ENCODE assay signal across 4 fruit fly cellular contexts in genomic region chrX:9136776-9137550, dm6.
TF ChIP-seq lines count a peak whose summit lies in the region.

No protein-coding gene starts in this region.

- TF ChIP-seq CTCF in whole organism, embryonic (GFP tag; optimal IDR thresholded peaks at IDR 0.05; lab: Kevin White, UChicago) = no peak

TF ChIP-seq in whole organism, adult, 20 proteins besides CTCF, POLR2A, EP300 and RAD21:
- TF ChIP-seq CG14711 (tag; optimal IDR thresholded peaks at IDR 0.05; lab: Kevin White, UChicago) (no peak), CG12768 (GFP tag; optimal IDR thresholded peaks at IDR 0.05; lab: Kevin White, UChicago) (no peak), pad (GFP tag; optimal IDR thresholded peaks at IDR 0.05; lab: Kevin White, UChicago) (peak; percentile 36), cnc (optimal IDR thresholded peaks at IDR 0.05; lab: Kevin White, UChicago) (no peak), CG33017 (tag; optimal IDR thresholded peaks at IDR 0.05; lab: Kevin White, UChicago) (no peak), tj (GFP tag; optimal IDR thresholded peaks at IDR 0.05; lab: Kevin White, UChicago) (no peak), CG11617 (GFP tag; optimal IDR thresholded peaks at IDR 0.05; lab: Kevin White, UChicago) (no peak), bab1 (GFP tag; optimal IDR thresholded peaks at IDR 0.05; lab: Kevin White, UChicago) (peak; percentile 63), cic (GFP tag; optimal IDR thresholded peaks at IDR 0.05; lab: Kevin White, UChicago) (no peak), toe (GFP tag; optimal IDR thresholded peaks at IDR 0.05; lab: Kevin White, UChicago) (no peak), ovo (GFP tag; optimal IDR thresholded peaks at IDR 0.05; lab: Kevin White, UChicago) (peak; percentile 19)
TF ChIP-seq in whole organism, adult: peak in this region for 3.

TF ChIP-seq in whole organism, embryonic, 481 proteins besides CTCF, POLR2A, EP300 and RAD21 (continues in another document):
- TF ChIP-seq pnt (GFP tag; optimal IDR thresholded peaks at IDR 0.05; lab: Kevin White, UChicago) (peak; percentile 37), h (optimal IDR thresholded peaks at IDR 0.05; lab: Kevin White, UChicago) (no peak), CG18599 (GFP tag; optimal IDR thresholded peaks at IDR 0.05; lab: Kevin White, UChicago) (peak; percentile 51), CG16813 (GFP tag; IDR thresholded peaks at IDR 0.05; lab: Robert Waterston, UW; ENCODE audit: partially characterized antibody) (no peak), her (GFP tag; optimal IDR thresholded peaks at IDR 0.05; lab: Kevin White, UChicago) (peak; percentile 8), ftz-f1 (GFP tag; optimal IDR thresholded peaks at IDR 0.05; lab: Kevin White, UChicago) (no peak), CG10431 (GFP tag; optimal IDR thresholded peaks at IDR 0.05; lab: Kevin White, UChicago) (no peak), eve (GFP tag; optimal IDR thresholded peaks at IDR 0.05; lab: Kevin White, UChicago) (no peak), CkIIα-i1 (GFP tag; IDR thresholded peaks at IDR 0.05; lab: Robert Waterston, UW) (no peak), CG8359 (GFP tag; optimal IDR thresholded peaks at IDR 0.05; lab: Kevin White, UChicago; ENCODE audit: borderline replicate concordance) (no peak), Nf-YA (GFP tag; IDR thresholded peaks at IDR 0.05; lab: Robert Waterston, UW) (no peak), CG12744 (GFP tag; optimal IDR thresholded peaks at IDR 0.05; lab: Kevin White, UChicago) (no peak), Side (GFP tag; optimal IDR thresholded peaks at IDR 0.05; lab: Kevin White, UChicago) (no peak), ranshi (GFP tag; IDR thresholded peaks at IDR 0.05; lab: Robert Waterston, UW) (no peak), tgo (GFP tag; IDR thresholded peaks at IDR 0.05; lab: Robert Waterston, UW) (peak; percentile 46; the same call in 2 of the 3 replicates), chm (GFP tag; IDR thresholded peaks at IDR 0.05; lab: Robert Waterston, UW) (no peak), ttk (GFP tag; IDR thresholded peaks at IDR 0.05; lab: Robert Waterston, UW) (0 out of 2 replicates have a peak, but pooled peaks have one; percentile 46), Med (GFP tag; lab: Kevin White, UChicago) (peak; percentile 89), sc (optimal IDR thresholded peaks at IDR 0.05; lab: Kevin White, UChicago) (no peak), sc (GFP tag; optimal IDR thresholded peaks at IDR 0.05; lab: Kevin White, UChicago) (peak; percentile 27), Nf-YC (tag; optimal IDR thresholded peaks at IDR 0.05; lab: Kevin White, UChicago) (no peak), gce (GFP tag; IDR thresholded peaks at IDR 0.05; lab: Robert Waterston, UW) (0 out of 3 replicates have a peak, but pooled peaks have one; percentile 31), dmrt99B (tag; optimal IDR thresholded peaks at IDR 0.05; lab: Kevin White, UChicago) (peak; percentile 73), D (optimal IDR thresholded peaks at IDR 0.05; lab: Kevin White, UChicago) (no peak), D (GFP tag; optimal IDR thresholded peaks at IDR 0.05; lab: Kevin White, UChicago) (peak; percentile 8), CG13775 (GFP tag; optimal IDR thresholded peaks at IDR 0.05; lab: Kevin White, UChicago) (peak; percentile 16), Six4 (GFP tag; optimal IDR thresholded peaks at IDR 0.05; lab: Kevin White, UChicago) (no peak)

TF ChIP-seq in whole organism, prepupa, 60 proteins besides CTCF, POLR2A, EP300 and RAD21 (continues in another document):
- no peak for TF ChIP-seq CG8319 (GFP tag; optimal IDR thresholded peaks at IDR 0.05; lab: Kevin White, UChicago)
- no peak; the same call in 2 of the 3 replicates for TF ChIP-seq CG8119 (GFP tag; IDR thresholded peaks at IDR 0.05; lab: Robert Waterston, UW)
- TF ChIP-seq CG8632 (GFP tag; optimal IDR thresholded peaks at IDR 0.05; lab: Kevin White, UChicago) = no peak
- TF ChIP-seq CG34406 (GFP tag; optimal IDR thresholded peaks at IDR 0.05; lab: Kevin White, UChicago) = no peak
- no peak for TF ChIP-seq CG16779 (tag; optimal IDR thresholded peaks at IDR 0.05; lab: Kevin White, UChicago)
- no peak for TF ChIP-seq CG9139 (GFP tag; optimal IDR thresholded peaks at IDR 0.05; lab: Kevin White, UChicago)
- no peak for TF ChIP-seq dsx (GFP tag; optimal IDR thresholded peaks at IDR 0.05; lab: Kevin White, UChicago; ENCODE audit: poor library complexity, severe bottlenecking)
- no peak for TF ChIP-seq CG6276 (GFP tag; optimal IDR thresholded peaks at IDR 0.05; lab: Kevin White, UChicago)
- TF ChIP-seq Sox15 (GFP tag; optimal IDR thresholded peaks at IDR 0.05; lab: Kevin White, UChicago) = no peak
- no peak for TF ChIP-seq achi (GFP tag; optimal IDR thresholded peaks at IDR 0.05; lab: Kevin White, UChicago)
- no peak for TF ChIP-seq fkh (GFP tag; optimal IDR thresholded peaks at IDR 0.05; lab: Kevin White, UChicago)
- no peak for TF ChIP-seq esn (GFP tag; optimal IDR thresholded peaks at IDR 0.05; lab: Kevin White, UChicago)
- no peak for TF ChIP-seq Smox (GFP tag; optimal IDR thresholded peaks at IDR 0.05; lab: Kevin White, UChicago)
- TF ChIP-seq CG11294 (GFP tag; IDR thresholded peaks at IDR 0.05; lab: Robert Waterston, UW) = 0 out of 2 replicates have a peak, but pooled peaks have one; percentile 9
- no peak for TF ChIP-seq Blimp-1 (GFP tag; optimal IDR thresholded peaks at IDR 0.05; lab: Kevin White, UChicago)
- no peak for TF ChIP-seq dac (GFP tag; optimal IDR thresholded peaks at IDR 0.05; lab: Kevin White, UChicago)
- no peak for TF ChIP-seq Lpt (GFP tag; optimal IDR thresholded peaks at IDR 0.05; lab: Kevin White, UChicago)
- peak; percentile 10 for TF ChIP-seq CG31627 (GFP tag; optimal IDR thresholded peaks at IDR 0.05; lab: Kevin White, UChicago)
- no peak for TF ChIP-seq salr (GFP tag; optimal IDR thresholded peaks at IDR 0.05; lab: Kevin White, UChicago)
- TF ChIP-seq CG6163 (GFP tag; IDR thresholded peaks at IDR 0.05; lab: Robert Waterston, UW) = 0 out of 3 replicates have a peak, but pooled peaks have one; percentile 14
- TF ChIP-seq CG7368 (GFP tag; optimal IDR thresholded peaks at IDR 0.05; lab: Kevin White, UChicago) = no peak
- TF ChIP-seq CG3032 (tag; optimal IDR thresholded peaks at IDR 0.05; lab: Kevin White, UChicago) = no peak
- TF ChIP-seq Hr4 (GFP tag; optimal IDR thresholded peaks at IDR 0.05; lab: Kevin White, UChicago) = peak; percentile 40
- TF ChIP-seq CG3919 (GFP tag; optimal IDR thresholded peaks at IDR 0.05; lab: Kevin White, UChicago) = peak; percentile 18
- TF ChIP-seq spab (GFP tag; optimal IDR thresholded peaks at IDR 0.05; lab: Kevin White, UChicago) = no peak
- TF ChIP-seq vri (GFP tag; optimal IDR thresholded peaks at IDR 0.05; lab: Kevin White, UChicago) = no peak
- no peak for TF ChIP-seq Gug (GFP tag; IDR thresholded peaks at IDR 0.05; lab: Robert Waterston, UW)
- TF ChIP-seq ss (GFP tag; optimal IDR thresholded peaks at IDR 0.05; lab: Kevin White, UChicago) = peak in 1 of 2 experiments; percentile 32
- no peak for TF ChIP-seq Eip75B (GFP tag; optimal IDR thresholded peaks at IDR 0.05; lab: Kevin White, UChicago)

TF ChIP-seq in whole organism, pupa, 21 proteins besides CTCF, POLR2A, EP300 and RAD21:
- TF ChIP-seq CG8159 (tag; optimal IDR thresholded peaks at IDR 0.05; lab: Kevin White, UChicago) (peak; percentile 5), gl (tag; optimal IDR thresholded peaks at IDR 0.05; lab: Kevin White, UChicago) (no peak), fd96Ca (GFP tag; IDR thresholded peaks at IDR 0.05; lab: Robert Waterston, UW) (no peak), CG8301 (tag; optimal IDR thresholded peaks at IDR 0.05; lab: Kevin White, UChicago) (no peak), D1 (tag; optimal IDR thresholded peaks at IDR 0.05; lab: Kevin White, UChicago) (no peak), Pif1A (GFP tag; optimal IDR thresholded peaks at IDR 0.05; lab: Kevin White, UChicago) (no peak), CG15710 (tag; optimal IDR thresholded peaks at IDR 0.05; lab: Kevin White, UChicago) (no peak), CG9948 (tag; optimal IDR thresholded peaks at IDR 0.05; lab: Kevin White, UChicago) (no peak), CG14655 (GFP tag; optimal IDR thresholded peaks at IDR 0.05; lab: Kevin White, UChicago) (peak; percentile 6), EcR (GFP tag; optimal IDR thresholded peaks at IDR 0.05; lab: Kevin White, UChicago) (no peak), CG13204 (GFP tag; optimal IDR thresholded peaks at IDR 0.05; lab: Kevin White, UChicago) (no peak), CG4496 (GFP tag; IDR thresholded peaks at IDR 0.05; lab: Robert Waterston, UW) (0 out of 3 replicates have a peak, but pooled peaks have one; percentile 6), CG17806 (tag; optimal IDR thresholded peaks at IDR 0.05; lab: Kevin White, UChicago) (no peak), Snoo (tag; optimal IDR thresholded peaks at IDR 0.05; lab: Kevin White, UChicago) (no peak), CG32121 (GFP tag; IDR thresholded peaks at IDR 0.05; lab: Robert Waterston, UW) (peak; percentile 13; the same call in 1 of the 2 replicates), rn (GFP tag; IDR thresholded peaks at IDR 0.05; lab: Robert Waterston, UW) (no peak)
